Fruit fly (Drosophila melanogaster) Kc167 (cell line): ENCODE data around the gene CG46467.

Source experiments
- Myc ChIP-seq: fragments of >200 bp; optimal IDR thresholded peaks from 2 replicates; lab custom pipeline; 2017; ENCODE audit warnings: missing external identifiers
- Sin3A ChIP-seq: fragments of >200 bp; optimal IDR thresholded peaks from 2 replicates; lab custom pipeline; 2018; ENCODE audit warnings: missing external identifiers
- h ChIP-seq: fragments of >200 bp; optimal IDR thresholded peaks from 3 replicates; lab custom pipeline; 2018; ENCODE audit warnings: missing external identifiers
- insv ChIP-seq: fragments of >200 bp; optimal IDR thresholded peaks from 3 replicates; lab custom pipeline; 2018; ENCODE audit warnings: missing external identifiers
- psq ChIP-seq: fragments of >200 bp; optimal IDR thresholded peaks from 2 replicates; lab custom pipeline; 2017; ENCODE audit warnings: missing external identifiers
- ttk ChIP-seq: sonication (Bioruptor generic); optimal IDR thresholded peaks from 2 replicates; lab custom pipeline; 2017; ENCODE audit warnings: missing external identifiers

dm6 chr3R:9977494-9977893 is 103.0 kb downstream of the CG46467 start:
- TF ChIP-seq insv: no peak
- no peak for TF ChIP-seq psq (lab: Kevin White, UChicago)
- no peak for TF ChIP-seq h (lab: Kevin White, UChicago)
- no peak for TF ChIP-seq Sin3A (lab: Kevin White, UChicago)
- no peak for TF ChIP-seq Myc (lab: Kevin White, UChicago)
- TF ChIP-seq ttk (lab: Kevin White, UChicago): no peak
